Fruit fly (Drosophila melanogaster) whole organism, embryonic: ENCODE measurements around the gene soti.

Source experiments
- Awh ChIP-seq: fragments of 200-800 bp; sonication (Bioruptor generic); IDR thresholded peaks from 2 replicates; pipeline ENCODE4, ENCODE4 v1.3.6; 2022; ENCODE audit warnings: missing biosample characterization, missing genetic modification characterization
- CG10565 ChIP-seq: fragments of 200-800 bp; sonication (Bioruptor generic); optimal IDR thresholded peaks from 3 replicates; lab custom pipeline; 2016; ENCODE audit warnings: missing biosample characterization, mild to moderate bottlenecking, missing genetic modification characterization
- CG10959 ChIP-seq: fragments of 200-800 bp; sonication (Bioruptor generic); IDR thresholded peaks from 2 replicates; pipeline ENCODE4 v1.3.6; 2022; ENCODE audit warnings: missing biosample characterization, missing genetic modification characterization
- CG11504 ChIP-seq: fragments of 200-800 bp; sonication (Bioruptor generic); optimal IDR thresholded peaks from 3 replicates; lab custom pipeline; 2019; ENCODE audit warnings: missing biosample characterization, mild to moderate bottlenecking, missing genetic modification characterization, moderate library complexity
- CG12659 ChIP-seq: fragments of 200-800 bp; sonication (Bioruptor generic); optimal IDR thresholded peaks from 3 replicates; lab custom pipeline; 2017; ENCODE audit warnings: mild to moderate bottlenecking, missing biosample characterization, missing genetic modification reagents, missing genetic modification characterization
- CG13894 ChIP-seq: fragments of 200-800 bp; sonication (Bioruptor generic); optimal IDR thresholded peaks from 3 replicates; lab custom pipeline; 2018; ENCODE audit warnings: missing biosample characterization, mild to moderate bottlenecking, missing genetic modification characterization, moderate library complexity
- CG14710 ChIP-seq: fragments of 200-800 bp; sonication (Bioruptor generic); optimal IDR thresholded peaks from 3 replicates; lab custom pipeline; 2019; ENCODE audit warnings: missing biosample characterization, mild to moderate bottlenecking, missing genetic modification characterization, moderate library complexity
- CG15073 ChIP-seq: fragments of 200-800 bp; sonication (Bioruptor generic); optimal IDR thresholded peaks from 2 replicates; lab custom pipeline; 2016; ENCODE audit warnings: missing biosample characterization, missing genetic modification characterization
- CG1647 ChIP-seq: fragments of 200-800 bp; sonication (Bioruptor generic); optimal IDR thresholded peaks from 3 replicates; lab custom pipeline; 2016; ENCODE audit warnings: missing biosample characterization, missing genetic modification characterization
- CG17359 ChIP-seq: fragments of 200-800 bp; sonication (Bioruptor generic); optimal IDR thresholded peaks from 3 replicates; lab custom pipeline; 2018; ENCODE audit warnings: missing biosample characterization, mild to moderate bottlenecking, missing genetic modification characterization, moderate library complexity
- CG17361 ChIP-seq: fragments of 200-800 bp; sonication (Bioruptor generic); IDR thresholded peaks from 3 replicates; pipeline ENCODE4 v1.3.6; 2022; ENCODE audit warnings: missing biosample characterization, missing genetic modification characterization
- CG17802 ChIP-seq: fragments of 200-800 bp; sonication (Bioruptor generic); optimal IDR thresholded peaks from 2 replicates; lab custom pipeline; 2018; ENCODE audit warnings: missing biosample characterization, mild to moderate bottlenecking, missing genetic modification characterization, moderate library complexity
- CG2120 ChIP-seq: fragments of 200-800 bp; sonication (Bioruptor generic); optimal IDR thresholded peaks from 3 replicates; lab custom pipeline; 2016; ENCODE audit warnings: missing biosample characterization, missing genetic modification characterization
- CG30431 ChIP-seq: fragments of 200-800 bp; sonication (Bioruptor generic); optimal IDR thresholded peaks from 2 replicates; lab custom pipeline; 2017; ENCODE audit warnings: missing biosample characterization, missing genetic modification characterization
- CG32767 ChIP-seq: fragments of 200-800 bp; sonication (Bioruptor generic); IDR thresholded peaks from 2 replicates; pipeline ENCODE4 v1.3.6; 2022; ENCODE audit warnings: missing biosample characterization, missing genetic modification characterization
- CG3847 ChIP-seq: fragments of 200-800 bp; sonication (Bioruptor generic); IDR thresholded peaks from 2 replicates; pipeline ENCODE4 v1.3.6; 2022; ENCODE audit warnings: missing biosample characterization, missing genetic modification characterization
- CG4617 ChIP-seq: fragments of 200-800 bp; sonication (Bioruptor generic); optimal IDR thresholded peaks from 3 replicates; lab custom pipeline; 2016; ENCODE audit warnings: missing biosample characterization, missing genetic modification characterization, borderline replicate concordance
- CG7556 ChIP-seq: fragments of 200-800 bp; sonication (Bioruptor generic); optimal IDR thresholded peaks from 2 replicates; lab custom pipeline; 2017; ENCODE audit warnings: missing biosample characterization, mild to moderate bottlenecking, missing genetic modification characterization
- CG7928 ChIP-seq: fragments of 200-800 bp; sonication (Bioruptor generic); optimal IDR thresholded peaks from 2 replicates; lab custom pipeline; 2017; ENCODE audit warnings: missing biosample characterization, mild to moderate bottlenecking, missing genetic modification characterization
- CG8359 ChIP-seq: fragments of 200-800 bp; sonication (Bioruptor generic); optimal IDR thresholded peaks from 2 replicates; lab custom pipeline; 2017; ENCODE audit warnings: missing biosample characterization, mild to moderate bottlenecking, missing genetic modification characterization, borderline replicate concordance
- CG9727 ChIP-seq: fragments of 200-800 bp; sonication (Bioruptor generic); optimal IDR thresholded peaks from 3 replicates; lab custom pipeline; 2017; ENCODE audit warnings: missing biosample characterization, mild to moderate bottlenecking, missing genetic modification characterization
- Dfd ChIP-seq, 2 experiments: fragments of >200 bp; optimal IDR thresholded peaks; 2 replicates each; lab custom pipeline; 2017; ENCODE audit warnings: missing biosample characterization in 2 of 2, missing genetic modification characterization in 2 of 2
- Dip2 ChIP-seq: fragments of 200-800 bp; sonication (Bioruptor generic); IDR thresholded peaks from 2 replicates; pipeline ENCODE4 v1.3.6; 2022; ENCODE audit warnings: missing biosample characterization, missing genetic modification characterization
- Eip74EF ChIP-seq, 2 experiments: fragments of 200-800 bp in 1 of 2; fragments of >200 bp in 1 of 2; sonication (Bioruptor generic) in 1 of 2; optimal IDR thresholded peaks; 2 replicates each; lab custom pipeline; 2017 to 2019; ENCODE audit warnings: missing biosample characterization in 2 of 2, missing genetic modification characterization in 2 of 2, mild to moderate bottlenecking in 1 of 2, moderate library complexity in 1 of 2
- Fer2 ChIP-seq: fragments of 200-800 bp; sonication (Bioruptor generic); optimal IDR thresholded peaks from 2 replicates; lab custom pipeline; 2018; ENCODE audit warnings: missing biosample characterization, mild to moderate bottlenecking, missing genetic modification characterization, moderate library complexity
- HLHmδ ChIP-seq: fragments of 200-800 bp; sonication (Bioruptor generic); optimal IDR thresholded peaks from 2 replicates; lab custom pipeline; 2018; ENCODE audit warnings: missing biosample characterization, mild to moderate bottlenecking, missing genetic modification characterization, moderate library complexity
- Hmx ChIP-seq: fragments of 200-800 bp; sonication (Bioruptor generic); optimal IDR thresholded peaks from 2 replicates; lab custom pipeline; 2016; ENCODE audit warnings: missing biosample characterization, missing genetic modification characterization
- Hr3 ChIP-seq: fragments of 200-800 bp; sonication (Bioruptor generic); optimal IDR thresholded peaks from 3 replicates; lab custom pipeline; 2016; ENCODE audit warnings: missing biosample characterization, missing genetic modification characterization
- Mrtf ChIP-seq: fragments of 200-800 bp; sonication (Bioruptor generic); IDR thresholded peaks from 3 replicates; pipeline ENCODE4 v1.3.6; 2022; ENCODE audit warnings: missing biosample characterization, missing genetic modification characterization
- NFAT ChIP-seq: fragments of 200-800 bp; sonication (Bioruptor generic); IDR thresholded peaks from 2 replicates; pipeline ENCODE4 v1.3.6; 2022; ENCODE audit warnings: missing biosample characterization, missing genetic modification characterization
- Scr ChIP-seq: fragments of 200-800 bp; sonication (Bioruptor generic); IDR thresholded peaks from 2 replicates; pipeline ENCODE4 v1.3.6; 2022; ENCODE audit warnings: missing biosample characterization, missing genetic modification characterization; ENCODE audit not compliant: partially characterized antibody
- Usf ChIP-seq: fragments of 200-800 bp; sonication (Bioruptor generic); optimal IDR thresholded peaks from 2 replicates; lab custom pipeline; 2017; ENCODE audit warnings: missing genotype, missing biosample characterization, missing genetic modification characterization
- amos ChIP-seq: fragments of 200-800 bp; sonication (Bioruptor generic); IDR thresholded peaks from 2 replicates; pipeline ENCODE4 v1.3.6; 2022; ENCODE audit warnings: missing biosample characterization, missing genetic modification characterization; ENCODE audit not compliant: partially characterized antibody
- cas ChIP-seq: fragments of 200-800 bp; sonication (Bioruptor generic); IDR thresholded peaks from 2 replicates; pipeline ENCODE4 v1.3.6; 2022; ENCODE audit warnings: missing biosample characterization, missing genetic modification characterization
- caup ChIP-seq: fragments of 200-800 bp; sonication (Bioruptor generic); optimal IDR thresholded peaks from 3 replicates; lab custom pipeline; 2017; ENCODE audit warnings: missing biosample characterization, mild to moderate bottlenecking, missing genetic modification characterization, moderate library complexity; ENCODE audit not compliant: severe bottlenecking
- corto ChIP-seq: fragments of 200-800 bp; sonication (Bioruptor generic); optimal IDR thresholded peaks from 2 replicates; lab custom pipeline; 2016; ENCODE audit warnings: missing biosample characterization, mild to moderate bottlenecking, missing genetic modification characterization, moderate library complexity
- da ChIP-seq: fragments of 200-800 bp; sonication (Bioruptor generic); optimal IDR thresholded peaks from 2 replicates; lab custom pipeline; 2016; ENCODE audit warnings: missing biosample characterization, missing genetic modification characterization
- disco-r ChIP-seq: fragments of 200-800 bp; sonication (Bioruptor generic); optimal IDR thresholded peaks from 2 replicates; lab custom pipeline; 2016; ENCODE audit warnings: missing biosample characterization, missing genetic modification characterization
- dm ChIP-seq: fragments of 200-800 bp; sonication (Bioruptor generic); optimal IDR thresholded peaks from 3 replicates; lab custom pipeline; 2016; ENCODE audit warnings: missing biosample characterization, missing genetic modification characterization
- eve ChIP-seq, 2 experiments: fragments of >200 bp; optimal IDR thresholded peaks; 2 replicates each; lab custom pipeline; 2017; ENCODE audit warnings: missing biosample characterization in 2 of 2, missing genetic modification characterization in 2 of 2
- ftz-f1 ChIP-seq: fragments of 200-800 bp; sonication (Bioruptor generic); optimal IDR thresholded peaks from 2 replicates; lab custom pipeline; 2016; ENCODE audit warnings: missing biosample characterization, missing genetic modification characterization
- ham ChIP-seq: fragments of 200-800 bp; sonication (Bioruptor generic); IDR thresholded peaks from 2 replicates; pipeline ENCODE4 v1.3.6; 2022; ENCODE audit warnings: missing biosample characterization, missing genetic modification characterization
- hkb ChIP-seq, 2 experiments: fragments of 200-800 bp in 1 of 2; fragments of >200 bp in 1 of 2; sonication (Bioruptor generic) in 1 of 2; IDR thresholded peaks in 1 of 2; optimal IDR thresholded peaks in 1 of 2; 2 replicates each; pipeline versions ENCODE4 v1.3.6 to Lab custom; 2017 to 2022; ENCODE audit warnings: missing biosample characterization in 1 of 2, missing genetic modification characterization in 1 of 2
- ken ChIP-seq: fragments of 200-800 bp; sonication (Bioruptor generic); IDR thresholded peaks from 3 replicates; pipeline ENCODE4 v1.3.6; 2022; ENCODE audit warnings: missing biosample characterization, missing genetic modification characterization
- kni ChIP-seq: fragments of 200-800 bp; sonication (Bioruptor generic); optimal IDR thresholded peaks from 3 replicates; lab custom pipeline; 2017; ENCODE audit warnings: mild to moderate bottlenecking, missing biosample characterization, missing genetic modification reagents, missing genetic modification characterization
- repo ChIP-seq: fragments of 200-800 bp; sonication (Bioruptor generic); optimal IDR thresholded peaks from 2 replicates; lab custom pipeline; 2016; ENCODE audit warnings: missing biosample characterization, missing genetic modification characterization
- sd ChIP-seq: fragments of 200-800 bp; sonication (Bioruptor generic); optimal IDR thresholded peaks from 3 replicates; lab custom pipeline; 2018; ENCODE audit warnings: missing biosample characterization, mild to moderate bottlenecking, missing genetic modification characterization, moderate library complexity
- tin ChIP-seq: fragments of 200-800 bp; sonication (Bioruptor generic); optimal IDR thresholded peaks from 3 replicates; lab custom pipeline; 2016; ENCODE audit warnings: missing biosample characterization, missing genetic modification characterization
- vfl ChIP-seq: fragments of 200-800 bp; sonication (Bioruptor generic); optimal IDR thresholded peaks from 2 replicates; lab custom pipeline; 2016; ENCODE audit warnings: missing biosample characterization, missing genetic modification characterization
- zen2 ChIP-seq: fragments of 200-800 bp; sonication (Bioruptor generic); IDR thresholded peaks from 3 replicates; pipeline ENCODE4 v1.3.6; 2022; ENCODE audit warnings: missing biosample characterization, missing genetic modification characterization; ENCODE audit not compliant: partially characterized antibody

The soti gene

dm6 chr3R:14391281-14391680, 9.8 kb upstream of the soti start (continued):
- TF ChIP-seq disco-r (GFP tag; lab: Kevin White, UChicago), result peak; percentile 4
- TF ChIP-seq caup (GFP tag; lab: Kevin White, UChicago), result peak; percentile 86
- TF ChIP-seq Fer2 (tag; lab: Kevin White, UChicago), result peak; percentile 82
- peak; percentile 87 for TF ChIP-seq CG3847 (GFP tag; lab: Robert Waterston, UW)
- TF ChIP-seq CG2120, result peak; percentile 67
- peak; percentile 14 for TF ChIP-seq hkb (optimal IDR thresholded peaks at IDR 0.05; lab: Kevin White, UChicago)
- TF ChIP-seq hkb (GFP tag; IDR thresholded peaks at IDR 0.05; lab: Robert Waterston, UW), result peak; percentile 73
- no peak for TF ChIP-seq ham (GFP tag; lab: Robert Waterston, UW)
- TF ChIP-seq kni (GFP tag; lab: Kevin White, UChicago), result peak; percentile 75
- peak; percentile 8 for TF ChIP-seq dm
- TF ChIP-seq CG17359 (tag; lab: Kevin White, UChicago), result peak; percentile 93
- TF ChIP-seq CG30431 (GFP tag; lab: Kevin White, UChicago), result peak; percentile 52
- TF ChIP-seq Mrtf (GFP tag; lab: Robert Waterston, UW), result peak; percentile 95
- TF ChIP-seq ken (GFP tag; lab: Robert Waterston, UW), result peak; percentile 93
- TF ChIP-seq CG8359 (GFP tag; lab: Kevin White, UChicago), result peak; percentile 52
- no peak for TF ChIP-seq Dfd (GFP tag; optimal IDR thresholded peaks at IDR 0.05; lab: Kevin White, UChicago)
- TF ChIP-seq eve (GFP tag; optimal IDR thresholded peaks at IDR 0.05; lab: Kevin White, UChicago), result no peak
- TF ChIP-seq Awh (GFP tag; lab: Robert Waterston, UW), result peak; percentile 87
- TF ChIP-seq CG10565 (GFP tag; lab: Kevin White, UChicago), result peak; percentile 6
- no peak for TF ChIP-seq cas
- TF ChIP-seq CG10959, result peak; percentile 89
- TF ChIP-seq Hmx (GFP tag; lab: Kevin White, UChicago), result no peak
- no peak for TF ChIP-seq Eip74EF (GFP tag; optimal IDR thresholded peaks at IDR 0.05; lab: Kevin White, UChicago)
- TF ChIP-seq vfl (GFP tag; lab: Kevin White, UChicago), result peak; percentile 22
- peak; percentile 79 for TF ChIP-seq HLHmδ
- no peak for TF ChIP-seq Dip2
- peak; percentile 97 for TF ChIP-seq tin (GFP tag; lab: Kevin White, UChicago)
- peak; percentile 46 for TF ChIP-seq CG7928 (GFP tag; lab: Kevin White, UChicago)
- peak; percentile 75 for TF ChIP-seq CG17802 (tag; lab: Kevin White, UChicago)
- TF ChIP-seq NFAT (GFP tag; lab: Robert Waterston, UW), result peak; percentile 98
- TF ChIP-seq ftz-f1 (GFP tag; lab: Kevin White, UChicago), result no peak
- no peak for TF ChIP-seq zen2 (GFP tag; lab: Robert Waterston, UW)
- no peak for TF ChIP-seq Scr
- TF ChIP-seq CG14710 (tag; lab: Kevin White, UChicago), result peak; percentile 59
- TF ChIP-seq CG17361 (GFP tag; lab: Robert Waterston, UW), result peak; percentile 81
- peak; percentile 42 for TF ChIP-seq da
- TF ChIP-seq CG7556 (GFP tag; lab: Kevin White, UChicago), result peak; percentile 19
- TF ChIP-seq CG13894 (tag; lab: Kevin White, UChicago), result peak; percentile 80
- TF ChIP-seq sd (tag; lab: Kevin White, UChicago), result no peak
- peak; percentile 31 for TF ChIP-seq Usf (GFP tag; lab: Kevin White, UChicago)
- TF ChIP-seq repo (GFP tag; lab: Kevin White, UChicago), result peak; percentile 76
- TF ChIP-seq corto, result no peak
- peak; percentile 17 for TF ChIP-seq CG15073
- TF ChIP-seq CG4617, result peak; percentile 0
- TF ChIP-seq CG1647 (GFP tag; lab: Kevin White, UChicago), result peak; percentile 89
- peak; percentile 80 for TF ChIP-seq Hr3 (GFP tag; lab: Kevin White, UChicago)
- peak; percentile 74 for TF ChIP-seq CG9727
- peak; percentile 43 for TF ChIP-seq CG12659 (GFP tag; lab: Kevin White, UChicago)
- peak; percentile 91 for TF ChIP-seq CG11504 (tag; lab: Kevin White, UChicago)
- peak; percentile 33; the same call in 1 of the 2 replicates for TF ChIP-seq CG32767 (GFP tag; lab: Robert Waterston, UW)
- TF ChIP-seq amos, result peak; percentile 43; the same call in 1 of the 2 replicates
